Worm (Caenorhabditis elegans) whole organism, L3 larva: ENCODE measurements around the gene sru-6.

ENCODE experiments used
- R02D3.7 ChIP-seq: fragments of 150-350 bp; optimal IDR thresholded peaks from 2 replicates; lab custom pipeline; 2014; ENCODE audit warnings: missing biosample characterization, missing genetic modification characterization
- ZK546.5 ChIP-seq: sonication (generic microtip); optimal IDR thresholded peaks from 2 replicates; lab custom pipeline; 2017; ENCODE audit warnings: missing biosample characterization, missing genetic modification characterization
- aly-2 ChIP-seq: fragments of 150-350 bp; optimal IDR thresholded peaks from 2 replicates; lab custom pipeline; 2014; ENCODE audit warnings: missing biosample characterization, missing genetic modification characterization
- ama-1 ChIP-seq: fragments of 150-350 bp; optimal IDR thresholded peaks from 2 replicates; lab custom pipeline; 2018
- ceh-16 ChIP-seq: sonication (generic microtip); optimal IDR thresholded peaks from 2 replicates; lab custom pipeline; 2017; ENCODE audit warnings: missing biosample characterization, missing genetic modification characterization
- ceh-28 ChIP-seq: fragments of 150-350 bp; optimal IDR thresholded peaks from 2 replicates; lab custom pipeline; 2014; ENCODE audit warnings: missing biosample characterization, missing genetic modification reagents, missing genetic modification characterization
- ceh-82 ChIP-seq: fragments of 150-350 bp; optimal IDR thresholded peaks from 2 replicates; lab custom pipeline; 2014; ENCODE audit warnings: missing biosample characterization, missing genetic modification characterization
- ceh-9 ChIP-seq: sonication (generic microtip); optimal IDR thresholded peaks from 2 replicates; lab custom pipeline; 2018; ENCODE audit warnings: missing biosample characterization, missing genetic modification characterization
- daf-12 ChIP-seq: fragments of 150-350 bp; optimal IDR thresholded peaks from 2 replicates; lab custom pipeline; 2014; ENCODE audit warnings: missing biosample characterization, missing genetic modification reagents, missing genetic modification characterization
- egl-27 ChIP-seq: sonication (generic microtip); optimal IDR thresholded peaks from 4 replicates; lab custom pipeline; 2017; ENCODE audit warnings: missing biosample characterization, missing genetic modification reagents, missing genetic modification characterization
- egl-5 ChIP-seq: fragments of 150-350 bp; optimal IDR thresholded peaks from 2 replicates; lab custom pipeline; 2017; ENCODE audit warnings: missing biosample characterization, missing genetic modification reagents, missing genetic modification characterization, inconsistent platforms
- elt-1 ChIP-seq: fragments of 150-350 bp; optimal IDR thresholded peaks from 2 replicates; lab custom pipeline; 2014; ENCODE audit warnings: missing biosample characterization, missing genetic modification characterization
- elt-2 ChIP-seq: sonication (generic microtip); optimal IDR thresholded peaks from 2 replicates; lab custom pipeline; 2016; ENCODE audit warnings: missing genetic modification reagents, mild to moderate bottlenecking, missing genetic modification characterization, missing compliant biosample characterization
- elt-3 ChIP-seq, 3 experiments: fragments of 150-350 bp in 1 of 3; sonication (generic microtip) in 2 of 3; optimal IDR thresholded peaks; 2 replicates in 2 of 3; 4 replicates in 1 of 3; lab custom pipeline; 2014 to 2017; ENCODE audit warnings: missing biosample characterization in 3 of 3, missing genetic modification characterization in 3 of 3
- eor-1 ChIP-seq, 2 experiments: fragments of 150-350 bp; optimal IDR thresholded peaks; 2 replicates each; lab custom pipeline; 2014 to 2018; ENCODE audit warnings: missing biosample characterization in 2 of 2, missing genetic modification characterization in 2 of 2
- fkh-10 ChIP-seq: sonication (generic microtip); optimal IDR thresholded peaks from 2 replicates; lab custom pipeline; 2017; ENCODE audit warnings: missing biosample characterization, missing genetic modification reagents, missing genetic modification characterization
- fkh-2 ChIP-seq: fragments of 150-350 bp; optimal IDR thresholded peaks from 2 replicates; lab custom pipeline; 2014; ENCODE audit warnings: missing biosample characterization, missing genetic modification reagents, missing genetic modification characterization
- fos-1 ChIP-seq: fragments of 150-350 bp; optimal IDR thresholded peaks from 2 replicates; lab custom pipeline; 2014; ENCODE audit warnings: missing biosample characterization, missing genetic modification characterization
- hmg-11 ChIP-seq: sonication (generic microtip); optimal IDR thresholded peaks from 2 replicates; lab custom pipeline; 2016; ENCODE audit warnings: missing genetic modification characterization, missing compliant biosample characterization
- jun-1 ChIP-seq: fragments of 150-350 bp; optimal IDR thresholded peaks from 2 replicates; lab custom pipeline; 2014; ENCODE audit warnings: missing biosample characterization, missing genetic modification reagents, missing genetic modification characterization
- lin-15B ChIP-seq: fragments of 150-350 bp; optimal IDR thresholded peaks from 2 replicates; lab custom pipeline; 2014; ENCODE audit warnings: missing biosample characterization, missing genetic modification characterization
- lin-39 ChIP-seq: fragments of 150-350 bp; optimal IDR thresholded peaks from 2 replicates; lab custom pipeline; 2018; ENCODE audit warnings: missing biosample characterization, missing genetic modification reagents, missing genetic modification characterization
- lsy-12 ChIP-seq: sonication (generic microtip); optimal IDR thresholded peaks from 2 replicates; lab custom pipeline; 2016; ENCODE audit warnings: mild to moderate bottlenecking, missing genetic modification characterization, missing compliant biosample characterization
- mdl-1 ChIP-seq: fragments of 150-350 bp; optimal IDR thresholded peaks from 2 replicates; lab custom pipeline; 2014; ENCODE audit warnings: missing biosample characterization, missing genetic modification characterization
- mml-1 ChIP-seq: fragments of 150-350 bp; sonication (generic microtip); optimal IDR thresholded peaks from 3 replicates; lab custom pipeline; 2014; ENCODE audit warnings: missing biosample characterization, missing genetic modification characterization
- nfya-1 ChIP-seq: sonication (generic microtip); optimal IDR thresholded peaks from 2 replicates; lab custom pipeline; 2017; ENCODE audit warnings: missing genetic modification characterization, mild to moderate bottlenecking, missing compliant biosample characterization, antibody characterized with exemption, moderate library complexity; ENCODE audit not compliant: insufficient read depth
- nhr-11 ChIP-seq: fragments of 150-350 bp; optimal IDR thresholded peaks from 2 replicates; lab custom pipeline; 2014; ENCODE audit warnings: missing biosample characterization, missing genetic modification characterization
- nhr-12 ChIP-seq: fragments of 150-350 bp; optimal IDR thresholded peaks from 2 replicates; lab custom pipeline; 2014; ENCODE audit warnings: missing biosample characterization, missing genetic modification characterization
- nhr-23 ChIP-seq: fragments of 150-350 bp; optimal IDR thresholded peaks from 2 replicates; lab custom pipeline; 2014; ENCODE audit warnings: missing biosample characterization, missing genetic modification reagents, missing genetic modification characterization
- nhr-237 ChIP-seq: fragments of 150-350 bp; optimal IDR thresholded peaks from 2 replicates; lab custom pipeline; 2014; ENCODE audit warnings: missing biosample characterization, missing genetic modification characterization
- nhr-25 ChIP-seq: sonication (generic microtip); optimal IDR thresholded peaks from 2 replicates; lab custom pipeline; 2017; ENCODE audit warnings: missing biosample characterization, missing genetic modification characterization
- nhr-28 ChIP-seq: fragments of 150-350 bp; optimal IDR thresholded peaks from 2 replicates; lab custom pipeline; 2014; ENCODE audit warnings: missing biosample characterization, missing genetic modification characterization
- nhr-43 ChIP-seq: sonication (generic microtip); optimal IDR thresholded peaks from 2 replicates; lab custom pipeline; 2016; ENCODE audit warnings: mild to moderate bottlenecking, missing genetic modification characterization, missing compliant biosample characterization; ENCODE audit not compliant: poor library complexity, severe bottlenecking
- nhr-67 ChIP-seq: fragments of 150-350 bp; optimal IDR thresholded peaks from 2 replicates; lab custom pipeline; 2014; ENCODE audit warnings: missing biosample characterization, missing genetic modification characterization
- nhr-76 ChIP-seq: fragments of 150-350 bp; sonication (generic microtip); optimal IDR thresholded peaks from 5 replicates; lab custom pipeline; 2014; ENCODE audit warnings: missing biosample characterization, missing genetic modification characterization
- nhr-77 ChIP-seq: fragments of 150-350 bp; optimal IDR thresholded peaks from 2 replicates; lab custom pipeline; 2014; ENCODE audit warnings: missing biosample characterization, missing genetic modification characterization
- pha-4 ChIP-seq: fragments of 150-350 bp; optimal IDR thresholded peaks from 2 replicates; lab custom pipeline; 2014; ENCODE audit warnings: missing biosample characterization, missing genetic modification reagents, missing genetic modification characterization
- pqm-1 ChIP-seq: fragments of 150-350 bp; optimal IDR thresholded peaks from 2 replicates; lab custom pipeline; 2017; ENCODE audit warnings: missing biosample characterization, missing genetic modification characterization, inconsistent platforms
- sea-2 ChIP-seq: fragments of 150-350 bp; sonication (generic microtip); optimal IDR thresholded peaks from 4 replicates; lab custom pipeline; 2014; ENCODE audit warnings: missing biosample characterization, missing genetic modification reagents, missing genetic modification characterization
- skn-1 ChIP-seq: fragments of 150-350 bp; optimal IDR thresholded peaks from 2 replicates; lab custom pipeline; 2014; ENCODE audit warnings: missing biosample characterization, missing genetic modification characterization
- snpc-4 ChIP-seq: fragments of 150-350 bp; optimal IDR thresholded peaks from 2 replicates; lab custom pipeline; 2014; ENCODE audit warnings: missing biosample characterization, missing genetic modification characterization
- tbx-2 ChIP-seq: sonication (generic microtip); optimal IDR thresholded peaks from 2 replicates; lab custom pipeline; 2016; ENCODE audit warnings: mild to moderate bottlenecking, missing genetic modification characterization, missing compliant biosample characterization
- unc-39 ChIP-seq: sonication (generic microtip); optimal IDR thresholded peaks from 4 replicates; lab custom pipeline; 2017; ENCODE audit warnings: missing biosample characterization, missing genetic modification characterization
- unc-62 ChIP-seq: fragments of 150-350 bp; sonication (generic microtip); optimal IDR thresholded peaks from 4 replicates; lab custom pipeline; 2014; ENCODE audit warnings: missing biosample characterization, missing genetic modification reagents, missing genetic modification characterization
- zag-1 ChIP-seq: fragments of 150-350 bp; optimal IDR thresholded peaks from 2 replicates; lab custom pipeline; 2014; ENCODE audit warnings: missing biosample characterization, missing genetic modification characterization
- ztf-11 ChIP-seq: fragments of 150-350 bp; optimal IDR thresholded peaks from 2 replicates; lab custom pipeline; 2014; ENCODE audit warnings: missing biosample characterization, missing genetic modification characterization
- ztf-4 ChIP-seq: fragments of 150-350 bp; optimal IDR thresholded peaks from 2 replicates; lab custom pipeline; 2014; ENCODE audit warnings: missing biosample characterization, missing genetic modification characterization

The sru-6 gene

DNA sequence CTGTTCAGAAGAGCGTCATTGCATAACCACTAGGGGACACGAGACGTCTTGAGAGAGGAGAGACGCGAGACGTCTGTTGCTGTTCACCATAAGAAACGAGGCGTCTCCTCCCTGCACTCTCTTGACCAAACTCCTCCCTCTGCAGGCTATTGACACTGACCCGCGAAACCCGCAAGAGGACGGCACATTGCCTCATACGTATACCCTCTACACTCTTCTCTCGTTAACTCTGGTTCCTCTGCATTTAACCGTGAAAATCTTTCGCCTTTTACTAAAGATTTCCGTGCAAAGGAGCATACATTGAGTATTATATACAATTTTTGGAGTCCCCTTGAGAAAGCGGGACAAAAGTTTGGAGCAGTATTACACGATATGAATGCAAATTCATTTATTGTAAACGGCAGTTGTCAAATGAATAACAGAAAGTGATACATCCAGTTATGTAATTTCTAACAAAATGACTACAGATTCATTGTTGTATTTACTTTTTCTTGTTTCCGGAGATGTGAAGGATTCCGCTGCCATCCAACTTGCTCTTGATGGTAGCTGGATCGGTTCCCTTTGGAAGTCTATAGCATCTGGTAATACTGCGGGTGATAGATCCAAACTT lies 45.9 kb upstream of the sru-6 start:
- no peak for TF ChIP-seq ZK546.5 (tag; lab: Kevin White, UChicago)
- peak; percentile 100 for TF ChIP-seq snpc-4 (tag; lab: Kevin White, UChicago)
- TF ChIP-seq lin-15B (tag; lab: Kevin White, UChicago): peak; percentile 88
- peak; percentile 81 for TF ChIP-seq ceh-82 (tag; lab: Kevin White, UChicago)
- peak in 2 of 3 experiments; percentile 6 to 64 for TF ChIP-seq elt-3 (tag; optimal IDR thresholded peaks at IDR 0.05; lab: Kevin White, UChicago)
- peak; percentile 91 for TF ChIP-seq nhr-23 (tag; lab: Kevin White, UChicago)
- TF ChIP-seq fos-1 (tag; lab: Kevin White, UChicago): peak; percentile 83
- TF ChIP-seq unc-62 (GFP tag; lab: Kevin White, UChicago): peak; percentile 45
- TF ChIP-seq R02D3.7: peak; percentile 76
- TF ChIP-seq nhr-76 (tag; lab: Kevin White, UChicago): peak; percentile 86
- TF ChIP-seq nhr-43 (tag; lab: Kevin White, UChicago): peak; percentile 89
- TF ChIP-seq nhr-11 (tag; lab: Kevin White, UChicago): peak; percentile 9
- peak; percentile 83 for TF ChIP-seq ceh-28 (tag; lab: Kevin White, UChicago)
- TF ChIP-seq tbx-2 (tag; lab: Kevin White, UChicago): peak; percentile 78
- TF ChIP-seq aly-2 (tag; lab: Kevin White, UChicago): peak; percentile 68
- TF ChIP-seq egl-5: peak; percentile 65
- no peak for TF ChIP-seq ztf-11 (tag; lab: Kevin White, UChicago)
- peak; percentile 63 for TF ChIP-seq mdl-1 (tag; lab: Kevin White, UChicago)
- TF ChIP-seq ztf-4 (tag; lab: Kevin White, UChicago): peak; percentile 80
- TF ChIP-seq nhr-77 (tag; lab: Kevin White, UChicago): peak; percentile 84
- peak; percentile 2 for TF ChIP-seq nhr-28 (tag; lab: Kevin White, UChicago)
- peak; percentile 93 for TF ChIP-seq pqm-1 (tag; lab: Kevin White, UChicago)
- TF ChIP-seq hmg-11 (tag; lab: Kevin White, UChicago): peak; percentile 95
- TF ChIP-seq nhr-12: no peak
- peak; percentile 66 for TF ChIP-seq fkh-2
- TF ChIP-seq jun-1: peak; percentile 91
- peak; percentile 94 for TF ChIP-seq nfya-1 (tag; lab: Kevin White, UChicago)
- no peak for TF ChIP-seq eor-1 (tag; optimal IDR thresholded peaks at IDR 0.05; lab: Kevin White, UChicago)
- no peak for TF ChIP-seq nhr-67 (tag; lab: Kevin White, UChicago)
- TF ChIP-seq lsy-12 (tag; lab: Kevin White, UChicago): peak; percentile 91
- TF ChIP-seq ama-1: peak; percentile 98
- peak; percentile 52 for TF ChIP-seq ceh-16 (tag; lab: Kevin White, UChicago)
- TF ChIP-seq egl-27 (tag; lab: Kevin White, UChicago): peak; percentile 82
- TF ChIP-seq sea-2 (GFP tag; lab: Kevin White, UChicago): no peak
- TF ChIP-seq elt-1: peak; percentile 52
- TF ChIP-seq mml-1 (tag; lab: Kevin White, UChicago): no peak
- TF ChIP-seq unc-39: no peak
- no peak for TF ChIP-seq zag-1 (tag; lab: Kevin White, UChicago)
- TF ChIP-seq elt-2: peak; percentile 83
- no peak for TF ChIP-seq ceh-9
- TF ChIP-seq nhr-25: peak; percentile 97
- peak; percentile 46 for TF ChIP-seq fkh-10 (GFP tag; lab: Kevin White, UChicago)
- peak; percentile 93 for TF ChIP-seq lin-39 (tag; lab: Kevin White, UChicago)
- TF ChIP-seq nhr-237 (tag; lab: Kevin White, UChicago): no peak
- peak; percentile 54 for TF ChIP-seq skn-1
- no peak for TF ChIP-seq daf-12 (tag; lab: Kevin White, UChicago)
- peak; percentile 98 for TF ChIP-seq pha-4 (tag; lab: Kevin White, UChicago)
- TF ChIP-seq, all 47 proteins: peak for 35
